Worm (Caenorhabditis elegans): Measurements from ENCODE around the gene F59E12.9.

ce11 chrII:5642110-5642509 is 4.7 kb downstream of the F59E12.9 start:
- TF ChIP-seq ama-1 (optimal IDR thresholded peaks at IDR 0.05) (no peak), tra-4 (tag; optimal IDR thresholded peaks at IDR 0.05) (no peak), hmbx-1 (tag; optimal IDR thresholded peaks at IDR 0.05) (no peak), flt-1 (GFP tag; IDR thresholded peaks at IDR 0.05) (no peak), scrt-1 (GFP tag; IDR thresholded peaks at IDR 0.05) (no peak), hmg-4 (GFP tag; optimal IDR thresholded peaks at IDR 0.05) (no peak), pes-1 (GFP tag; IDR thresholded peaks at IDR 0.05) (no peak), F13C5.2 (tag; optimal IDR thresholded peaks at IDR 0.05) (no peak), tbx-11 (GFP tag; IDR thresholded peaks at IDR 0.05) (no peak), ceh-13 (GFP tag; optimal IDR thresholded peaks at IDR 0.05) (no peak), ets-7 (tag; optimal IDR thresholded peaks at IDR 0.05) (no peak), B0310.2 (tag; optimal IDR thresholded peaks at IDR 0.05) (no peak), aly-1 (tag; optimal IDR thresholded peaks at IDR 0.05) (no peak)

All from whole organism, early embryonic.